Worm (Caenorhabditis elegans): Measurements from ENCODE around the gene F59B10.5.

F59B10.5 gene

DNA sequence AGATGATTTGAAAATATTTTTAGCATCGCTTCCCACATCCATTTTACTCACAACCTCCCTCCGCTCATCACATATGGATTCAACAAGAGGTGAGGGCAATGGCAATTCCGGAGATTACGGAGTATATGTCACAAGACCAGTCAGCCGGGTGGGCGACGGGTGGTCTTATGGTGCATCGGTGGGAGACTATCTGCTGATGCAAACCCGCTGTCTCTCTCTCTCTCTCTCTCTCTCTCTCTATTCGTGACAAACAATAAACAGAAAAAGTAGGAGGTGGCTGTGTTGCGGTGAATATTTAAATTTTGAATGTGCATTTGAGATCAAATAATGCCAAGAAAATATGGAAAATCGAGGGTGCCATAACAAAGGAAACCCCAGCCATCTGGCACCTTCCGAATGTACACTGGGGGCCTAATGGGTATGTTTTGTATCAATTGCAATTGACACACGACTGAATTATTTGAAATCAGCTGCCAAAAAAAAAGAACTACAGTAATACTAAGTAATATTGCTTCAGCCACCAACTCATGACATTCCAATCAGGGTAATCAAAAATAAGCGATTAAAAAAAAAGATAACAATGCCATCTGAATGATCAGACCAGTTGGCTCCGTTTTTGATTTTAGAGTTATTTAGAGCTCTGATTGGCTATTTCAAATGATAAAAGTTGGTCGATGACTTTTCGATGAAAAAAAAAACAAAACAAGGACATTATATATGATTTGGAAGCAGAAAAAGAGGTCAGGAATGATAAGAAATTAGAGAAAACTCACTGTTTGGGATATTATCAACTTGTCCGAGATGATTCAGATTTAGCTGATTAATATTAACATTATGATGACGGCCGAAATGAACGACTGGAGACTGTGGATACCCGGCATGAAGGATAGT, 24.6 kb upstream of the F59B10.5 start:
- TF ChIP-seq nhr-28 (tag; optimal IDR thresholded peaks at IDR 0.05) (no peak), sptf-1 (tag; optimal IDR thresholded peaks at IDR 0.05) (peak; percentile 11), ces-1 (GFP tag; optimal IDR thresholded peaks at IDR 0.05) (no peak), snpc-4 (tag; optimal IDR thresholded peaks at IDR 0.05) (no peak), cnd-1 (tag; optimal IDR thresholded peaks at IDR 0.05) (peak; percentile 56), nhr-12 (tag; optimal IDR thresholded peaks at IDR 0.05) (no peak), blmp-1 (tag; optimal IDR thresholded peaks at IDR 0.05) (no peak), unc-120 (tag; optimal IDR thresholded peaks at IDR 0.05; ENCODE audit: poor library complexity, severe bottlenecking) (no peak), M03D4.4 (tag; optimal IDR thresholded peaks at IDR 0.05) (peak; percentile 5)

DNA sequence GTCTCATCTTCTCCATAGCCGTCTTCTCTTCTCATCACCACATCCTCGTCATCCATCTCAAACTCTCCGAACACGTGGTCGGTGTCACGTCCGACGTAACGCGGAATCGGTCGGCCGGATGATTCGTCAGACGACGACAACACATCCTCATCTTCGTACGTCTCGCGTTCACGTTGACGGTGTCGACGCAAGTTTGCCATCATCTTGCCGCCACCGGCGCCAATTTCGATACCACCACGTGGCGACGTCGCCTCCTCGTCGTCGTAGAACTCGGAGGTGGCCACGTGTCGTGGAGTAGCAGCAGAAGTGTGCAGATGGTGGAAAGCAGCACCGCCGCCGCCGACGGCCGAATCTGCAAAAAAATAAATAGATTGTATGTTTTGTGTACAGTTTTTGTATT, 23.8 kb upstream of the F59B10.5 start:
- TF ChIP-seq ham-2 (GFP tag; optimal IDR thresholded peaks at IDR 0.05) (no peak), flh-1 (GFP tag; optimal IDR thresholded peaks at IDR 0.05) (no peak), ceh-43 (GFP tag; optimal IDR thresholded peaks at IDR 0.05) (no peak), mab-5 (tag; optimal IDR thresholded peaks at IDR 0.05) (no peak), M03D4.4 (tag; optimal IDR thresholded peaks at IDR 0.05) (no peak)

DNA sequence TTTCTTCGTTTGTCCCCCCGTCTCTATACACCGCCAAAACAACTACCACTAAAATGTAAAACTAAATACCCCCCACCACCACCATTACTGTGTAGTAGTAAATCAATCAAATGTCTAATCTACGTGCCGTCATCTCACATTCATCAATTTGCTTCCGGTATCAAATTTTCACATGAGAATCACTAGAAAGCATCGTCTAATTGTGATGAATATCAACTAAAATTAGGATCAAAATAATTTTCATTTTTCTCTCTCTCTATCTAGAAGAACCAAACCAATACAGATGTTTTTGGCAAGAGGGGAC, 23.3 kb upstream of the F59B10.5 start:
- TF ChIP-seq mab-5 (tag; optimal IDR thresholded peaks at IDR 0.05) = no peak
- TF ChIP-seq unc-62 (GFP tag; optimal IDR thresholded peaks at IDR 0.05) = peak; percentile 76

DNA sequence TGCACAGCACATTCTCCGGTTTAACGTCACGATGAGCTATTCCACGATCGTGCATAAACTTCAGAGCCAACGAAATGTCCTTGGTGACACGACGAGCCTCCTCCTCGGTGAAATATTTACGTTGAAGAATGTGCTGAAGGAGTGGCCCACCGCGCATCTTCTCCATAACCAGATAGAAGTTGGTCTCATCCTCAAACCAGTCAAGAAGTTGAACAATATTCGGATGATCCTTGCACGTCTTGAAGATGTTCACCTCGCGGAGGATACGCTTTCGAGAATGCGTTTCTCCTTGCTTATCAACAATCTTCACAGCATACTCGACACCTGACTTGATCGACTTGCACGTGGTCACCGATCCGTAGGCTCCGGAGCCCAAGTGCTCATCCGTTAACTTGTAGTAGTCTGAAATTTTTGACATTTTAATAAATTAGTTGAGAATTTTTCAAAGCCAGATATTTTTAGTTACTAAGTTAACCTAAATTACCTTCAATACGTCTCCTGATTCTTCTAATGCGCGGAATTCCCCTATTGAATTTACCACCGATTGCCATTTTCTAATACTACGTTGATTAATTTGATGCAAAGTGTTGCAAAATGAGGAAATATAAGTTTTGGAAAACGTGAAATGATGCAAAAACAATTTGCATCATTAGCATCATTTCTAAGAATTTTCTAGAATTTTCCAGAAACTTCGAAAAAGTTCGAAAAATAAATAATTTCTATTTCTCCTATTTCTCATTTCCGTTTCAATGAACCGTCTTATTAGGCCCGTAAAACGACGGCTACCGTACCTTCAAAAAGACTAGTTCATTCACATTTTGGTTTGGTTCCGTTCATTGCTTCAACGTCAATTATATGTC, 22.7 kb upstream of the F59B10.5 start:
- TF ChIP-seq nhr-28 (tag; optimal IDR thresholded peaks at IDR 0.05) (no peak), nhr-12 (tag; optimal IDR thresholded peaks at IDR 0.05) (no peak), ces-1 (GFP tag; optimal IDR thresholded peaks at IDR 0.05) (no peak), hlh-1 (tag; optimal IDR thresholded peaks at IDR 0.05) (no peak), unc-62 (GFP tag; optimal IDR thresholded peaks at IDR 0.05) (no peak), ceh-43 (GFP tag; optimal IDR thresholded peaks at IDR 0.05) (no peak), nhr-76 (tag; optimal IDR thresholded peaks at IDR 0.05) (no peak), bed-3 (GFP tag; optimal IDR thresholded peaks at IDR 0.05) (no peak), lsy-2 (tag; optimal IDR thresholded peaks at IDR 0.05) (no peak), tbx-8 (GFP tag; optimal IDR thresholded peaks at IDR 0.05) (no peak), mep-1 (tag; optimal IDR thresholded peaks at IDR 0.05) (no peak), blmp-1 (tag; optimal IDR thresholded peaks at IDR 0.05) (no peak)

DNA sequence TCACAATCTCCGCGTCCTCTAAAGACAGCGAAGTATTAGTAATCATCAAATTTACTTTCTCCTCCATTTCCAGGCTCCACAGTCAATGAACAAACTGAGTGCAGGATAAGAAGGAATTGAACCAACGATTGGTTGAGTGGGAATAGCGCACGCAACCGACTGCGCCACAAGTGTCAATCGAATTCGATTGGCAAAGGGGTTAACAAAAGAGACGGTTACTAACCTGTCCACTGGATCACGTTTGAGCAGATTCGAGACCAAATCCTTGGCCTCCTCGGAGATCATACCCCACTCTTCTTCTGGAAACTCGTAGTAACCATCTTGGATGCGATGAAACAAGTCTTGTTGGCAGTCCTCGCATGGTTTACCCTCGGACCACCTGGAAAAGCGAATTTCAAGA, 21.7 kb upstream of the F59B10.5 start:
- TF ChIP-seq tbx-8 (GFP tag; optimal IDR thresholded peaks at IDR 0.05) (peak; percentile 10), bed-3 (GFP tag; optimal IDR thresholded peaks at IDR 0.05) (no peak), sem-2 (GFP tag; optimal IDR thresholded peaks at IDR 0.05) (peak; percentile 17)

DNA sequence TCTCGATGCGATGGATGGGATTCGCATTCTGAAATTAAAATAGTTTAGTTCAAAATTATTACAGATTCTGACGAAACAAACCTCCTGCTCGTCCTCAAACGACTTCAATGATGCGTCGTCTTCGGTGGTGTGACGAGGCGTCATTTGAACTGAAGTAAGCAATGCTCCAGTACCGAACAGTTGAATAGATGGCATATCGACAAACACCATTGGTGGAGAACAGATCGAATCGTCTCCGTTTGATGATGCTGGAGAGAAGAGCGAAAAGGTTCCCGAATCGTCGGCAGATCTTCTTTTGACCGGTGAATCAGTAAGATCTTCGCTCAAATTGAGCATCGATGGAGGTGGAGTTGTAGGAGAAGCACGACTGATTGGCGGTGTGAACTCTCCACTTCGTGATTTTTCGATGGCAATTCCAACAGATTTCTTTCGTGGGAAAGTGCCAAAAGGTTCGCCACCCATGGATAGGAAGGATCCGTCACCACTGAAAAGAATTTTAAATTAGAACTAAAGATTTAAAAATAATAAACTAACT, 21.0 kb upstream of the F59B10.5 start:
- TF ChIP-seq unc-120 (tag; optimal IDR thresholded peaks at IDR 0.05; ENCODE audit: poor library complexity, severe bottlenecking) (no peak), nhr-237 (tag; optimal IDR thresholded peaks at IDR 0.05) (no peak), sptf-1 (tag; optimal IDR thresholded peaks at IDR 0.05) (no peak), elt-1 (tag; optimal IDR thresholded peaks at IDR 0.05; ENCODE audit: borderline replicate concordance, insufficient read depth) (no peak), nhr-28 (tag; optimal IDR thresholded peaks at IDR 0.05) (no peak), ceh-83 (GFP tag; optimal IDR thresholded peaks at IDR 0.05) (no peak), nhr-76 (tag; optimal IDR thresholded peaks at IDR 0.05) (no peak), ceh-39 (tag; optimal IDR thresholded peaks at IDR 0.05) (no peak), mls-2 (tag; optimal IDR thresholded peaks at IDR 0.05) (no peak), tbx-8 (GFP tag; optimal IDR thresholded peaks at IDR 0.05) (no peak)
